Fruit fly (Drosophila melanogaster): ENCODE measurements around the gene CG43880.

- TF ChIP-seq EcR (GFP tag; optimal IDR thresholded peaks at IDR 0.05) (no peak), psq (optimal IDR thresholded peaks at IDR 0.05) (no peak), CG8478 (optimal IDR thresholded peaks at IDR 0.05) (peak; percentile 17), usp (GFP tag; optimal IDR thresholded peaks at IDR 0.05) (no peak), pan (optimal IDR thresholded peaks at IDR 0.05) (no peak), Dll (optimal IDR thresholded peaks at IDR 0.05) (no peak)
These were observed 1.8 kb upstream of the CG43880 start, which contains the start of gene exex for dm6 chr3L:7947880-7948286.

Data from whole organism.